Fruit fly (Drosophila melanogaster) whole organism, embryonic: Measurements from ENCODE around the gene Nab2.

Experiments
- ATbp ChIP-seq: fragments of 200-800 bp; sonication (Bioruptor generic); optimal IDR thresholded peaks from 2 replicates; lab custom pipeline; 2017; ENCODE audit warnings: missing biosample characterization, mild to moderate bottlenecking, missing genetic modification characterization, missing genetic modification reagents
- Ada2b ChIP-seq: fragments of 200-800 bp; sonication (Bioruptor generic); IDR thresholded peaks from 2 replicates; pipeline ENCODE4 v1.3.6; 2022; ENCODE audit warnings: missing biosample characterization, missing genetic modification characterization
- CG12769 ChIP-seq: fragments of 200-800 bp; sonication (Bioruptor generic); optimal IDR thresholded peaks from 2 replicates; lab custom pipeline; 2019; ENCODE audit warnings: missing biosample characterization, mild to moderate bottlenecking, missing genetic modification characterization, moderate library complexity
- CG13424 ChIP-seq: fragments of 200-800 bp; sonication (Bioruptor generic); optimal IDR thresholded peaks from 2 replicates; lab custom pipeline; 2019; ENCODE audit warnings: missing biosample characterization, mild to moderate bottlenecking, missing genetic modification characterization, moderate library complexity
- CG17328 ChIP-seq: fragments of 200-800 bp; sonication (Bioruptor generic); IDR thresholded peaks from 2 replicates; pipeline ENCODE4 v1.3.6; 2022; ENCODE audit warnings: missing biosample characterization, missing genetic modification characterization
- CG2116 ChIP-seq: fragments of 200-800 bp; sonication (Bioruptor generic); optimal IDR thresholded peaks from 3 replicates; lab custom pipeline; 2018; ENCODE audit warnings: missing biosample characterization, mild to moderate bottlenecking, missing genetic modification characterization
- CG2120 ChIP-seq: fragments of 200-800 bp; sonication (Bioruptor generic); optimal IDR thresholded peaks from 3 replicates; lab custom pipeline; 2016; ENCODE audit warnings: missing biosample characterization, missing genetic modification characterization
- CG2889 ChIP-seq: fragments of 200-800 bp; sonication (Bioruptor generic); IDR thresholded peaks from 3 replicates; pipeline ENCODE4 v1.3.6; 2022; ENCODE audit warnings: missing biosample characterization, missing genetic modification characterization
- CG30403 ChIP-seq: fragments of 200-800 bp; sonication (Bioruptor generic); optimal IDR thresholded peaks from 3 replicates; lab custom pipeline; 2016; ENCODE audit warnings: missing biosample characterization, missing genetic modification characterization
- CG31224 ChIP-seq: fragments of 200-800 bp; sonication (Bioruptor generic); IDR thresholded peaks from 2 replicates; pipeline ENCODE4 v1.3.6; 2022; ENCODE audit warnings: missing biosample characterization, missing genetic modification characterization
- CG32772 ChIP-seq: fragments of 200-800 bp; sonication (Bioruptor generic); IDR thresholded peaks from 2 replicates; pipeline ENCODE4 v1.3.6; 2022; ENCODE audit warnings: missing biosample characterization, missing genetic modification characterization
- CG33557 ChIP-seq: fragments of 200-800 bp; sonication (Bioruptor generic); optimal IDR thresholded peaks from 2 replicates; lab custom pipeline; 2019; ENCODE audit warnings: missing biosample characterization, mild to moderate bottlenecking, missing genetic modification characterization, moderate library complexity
- CG3407 ChIP-seq: fragments of 200-800 bp; sonication (Bioruptor generic); optimal IDR thresholded peaks from 2 replicates; lab custom pipeline; 2018; ENCODE audit warnings: missing biosample characterization, mild to moderate bottlenecking, missing genetic modification characterization
- CG3838 ChIP-seq: fragments of 200-800 bp; sonication (Bioruptor generic); optimal IDR thresholded peaks from 3 replicates; lab custom pipeline; 2016; ENCODE audit warnings: missing biosample characterization, missing genetic modification characterization
- CG43689 ChIP-seq: fragments of 200-800 bp; sonication (Bioruptor generic); IDR thresholded peaks from 2 replicates; pipeline ENCODE4 v1.3.6; 2022; ENCODE audit warnings: missing biosample characterization, missing genetic modification characterization
- CG5953 ChIP-seq: fragments of 200-800 bp; sonication (Bioruptor generic); IDR thresholded peaks from 2 replicates; pipeline ENCODE4 v1.3.6; 2022; ENCODE audit warnings: missing biosample characterization, missing genetic modification characterization
- CG6175 ChIP-seq: fragments of 200-800 bp; sonication (Bioruptor generic); IDR thresholded peaks from 3 replicates; pipeline ENCODE4 v1.3.6; 2022; ENCODE audit warnings: missing biosample characterization, missing genetic modification characterization
- CG6254 ChIP-seq: fragments of 200-800 bp; sonication (Bioruptor generic); optimal IDR thresholded peaks from 3 replicates; lab custom pipeline; 2017; ENCODE audit warnings: mild to moderate bottlenecking, missing biosample characterization, missing genetic modification reagents, missing genetic modification characterization
- CG6689 ChIP-seq: fragments of 200-800 bp; sonication (Bioruptor generic); IDR thresholded peaks from 2 replicates; pipeline ENCODE4 v1.3.6; 2022; ENCODE audit warnings: missing biosample characterization, missing genetic modification characterization
- CG7745 ChIP-seq: fragments of 200-800 bp; sonication (Bioruptor generic); optimal IDR thresholded peaks from 2 replicates; lab custom pipeline; 2018; ENCODE audit warnings: missing biosample characterization, mild to moderate bottlenecking, missing genetic modification characterization, moderate library complexity
- CG7839 ChIP-seq: fragments of 200-800 bp; sonication (Bioruptor generic); optimal IDR thresholded peaks from 3 replicates; lab custom pipeline; 2018; ENCODE audit warnings: missing biosample characterization, mild to moderate bottlenecking, missing genetic modification characterization, moderate library complexity
- CG8359 ChIP-seq: fragments of 200-800 bp; sonication (Bioruptor generic); optimal IDR thresholded peaks from 2 replicates; lab custom pipeline; 2017; ENCODE audit warnings: missing biosample characterization, mild to moderate bottlenecking, missing genetic modification characterization, borderline replicate concordance
- CrebB ChIP-seq: fragments of 200-800 bp; sonication (Bioruptor generic); optimal IDR thresholded peaks from 3 replicates; lab custom pipeline; 2018; ENCODE audit warnings: missing biosample characterization, mild to moderate bottlenecking, missing genetic modification characterization
- Dip2 ChIP-seq: fragments of 200-800 bp; sonication (Bioruptor generic); IDR thresholded peaks from 2 replicates; pipeline ENCODE4 v1.3.6; 2022; ENCODE audit warnings: missing biosample characterization, missing genetic modification characterization
- Ets97D ChIP-seq: fragments of 200-800 bp; sonication (Bioruptor generic); optimal IDR thresholded peaks from 3 replicates; lab custom pipeline; 2016; ENCODE audit warnings: missing biosample characterization, missing genetic modification characterization
- Fer1 ChIP-seq: fragments of 200-800 bp; sonication (Bioruptor generic); optimal IDR thresholded peaks from 2 replicates; lab custom pipeline; 2017; ENCODE audit warnings: missing biosample characterization, mild to moderate bottlenecking, missing genetic modification characterization
- Max ChIP-seq: fragments of 200-800 bp; sonication (Bioruptor generic); optimal IDR thresholded peaks from 2 replicates; lab custom pipeline; 2016; ENCODE audit warnings: missing biosample characterization, mild to moderate bottlenecking, missing genetic modification characterization
- Med ChIP-seq: fragments of 200-800 bp; sonication (Bioruptor generic); peaks from one replicate; lab custom pipeline; 2016; ENCODE audit warnings: missing biosample characterization, missing genetic modification characterization, mild to moderate bottlenecking, inconsistent platforms, moderate library complexity
- Oaz ChIP-seq: fragments of 200-800 bp; sonication (Bioruptor generic); IDR thresholded peaks from 2 replicates; pipeline ENCODE4 v1.3.6; 2022; ENCODE audit warnings: missing biosample characterization, missing genetic modification characterization
- Optix ChIP-seq: fragments of 200-800 bp; sonication (Bioruptor generic); IDR thresholded peaks from 3 replicates; pipeline ENCODE4 v1.3.6; 2022; ENCODE audit warnings: missing biosample characterization, missing genetic modification characterization
- Spps ChIP-seq: fragments of 200-800 bp; sonication (Bioruptor generic); optimal IDR thresholded peaks from 2 replicates; lab custom pipeline; 2018; ENCODE audit warnings: missing biosample characterization, mild to moderate bottlenecking, missing genetic modification characterization
- Stat92E ChIP-seq, 3 experiments: fragments of >200 bp in 2 of 3; fragments of 200-800 bp in 1 of 3; sonication (Bioruptor generic) in 1 of 3; optimal IDR thresholded peaks; 2 replicates each; lab custom pipeline; 2017 to 2019; ENCODE audit warnings: missing biosample characterization in 3 of 3, missing genetic modification characterization in 3 of 3, mild to moderate bottlenecking in 1 of 3, moderate library complexity in 1 of 3
- Usf ChIP-seq: fragments of 200-800 bp; sonication (Bioruptor generic); optimal IDR thresholded peaks from 2 replicates; lab custom pipeline; 2017; ENCODE audit warnings: missing genotype, missing biosample characterization, missing genetic modification characterization
- Vsx1 ChIP-seq: fragments of 200-800 bp; sonication (Bioruptor generic); optimal IDR thresholded peaks from 2 replicates; lab custom pipeline; 2017; ENCODE audit warnings: missing biosample characterization, mild to moderate bottlenecking, missing genetic modification characterization, missing genetic modification reagents
- amos ChIP-seq: fragments of 200-800 bp; sonication (Bioruptor generic); IDR thresholded peaks from 2 replicates; pipeline ENCODE4 v1.3.6; 2022; ENCODE audit warnings: missing biosample characterization, missing genetic modification characterization; ENCODE audit not compliant: partially characterized antibody
- chm ChIP-seq: fragments of 200-800 bp; sonication (Bioruptor generic); IDR thresholded peaks from 2 replicates; pipeline ENCODE4 v1.3.6; 2022; ENCODE audit warnings: missing biosample characterization, missing genetic modification characterization
- gfzf ChIP-seq: fragments of 200-800 bp; sonication (Bioruptor generic); optimal IDR thresholded peaks from 2 replicates; lab custom pipeline; 2016; ENCODE audit warnings: missing biosample characterization, mild to moderate bottlenecking, missing genetic modification characterization, moderate library complexity
- ken ChIP-seq: fragments of 200-800 bp; sonication (Bioruptor generic); IDR thresholded peaks from 3 replicates; pipeline ENCODE4 v1.3.6; 2022; ENCODE audit warnings: missing biosample characterization, missing genetic modification characterization
- klu ChIP-seq: fragments of 200-800 bp; sonication (Bioruptor generic); IDR thresholded peaks from 2 replicates; pipeline ENCODE4 v1.3.6; 2022; ENCODE audit warnings: missing biosample characterization, missing genetic modification characterization
- kni ChIP-seq: fragments of 200-800 bp; sonication (Bioruptor generic); optimal IDR thresholded peaks from 3 replicates; lab custom pipeline; 2017; ENCODE audit warnings: mild to moderate bottlenecking, missing biosample characterization, missing genetic modification reagents, missing genetic modification characterization
- lab ChIP-seq: fragments of 200-800 bp; sonication (Bioruptor generic); optimal IDR thresholded peaks from 3 replicates; lab custom pipeline; 2017; ENCODE audit warnings: missing biosample characterization, missing genetic modification characterization, mild to moderate bottlenecking, moderate library complexity, missing genetic modification reagents
- lov ChIP-seq, 2 experiments: fragments of 200-800 bp in 1 of 2; fragments of >200 bp in 1 of 2; sonication (Bioruptor generic) in 1 of 2; IDR thresholded peaks in 1 of 2; optimal IDR thresholded peaks in 1 of 2; 2 replicates in 1 of 2; 3 replicates in 1 of 2; pipeline versions ENCODE4 v1.3.6 to Lab custom; 2017 to 2022; ENCODE audit warnings: missing biosample characterization in 1 of 2, missing genetic modification characterization in 1 of 2
- ro ChIP-seq: fragments of 200-800 bp; sonication (Bioruptor generic); IDR thresholded peaks from 2 replicates; pipeline ENCODE4 v1.3.6; 2022; ENCODE audit warnings: missing biosample characterization, missing genetic modification characterization
- sens-2 ChIP-seq: fragments of 200-800 bp; sonication (Bioruptor generic); IDR thresholded peaks from 2 replicates; pipeline ENCODE4 v1.3.6; 2022; ENCODE audit warnings: missing biosample characterization, missing genetic modification characterization
- sna ChIP-seq: fragments of 200-800 bp; sonication (Bioruptor generic); IDR thresholded peaks from 2 replicates; pipeline ENCODE4 v1.3.6; 2022; ENCODE audit warnings: missing biosample characterization, missing genetic modification characterization; ENCODE audit not compliant: partially characterized antibody
- tll ChIP-seq, 2 experiments: fragments of 200-800 bp in 1 of 2; fragments of >200 bp in 1 of 2; sonication (Bioruptor generic) in 1 of 2; optimal IDR thresholded peaks; 2 replicates each; lab custom pipeline; 2017 to 2019; ENCODE audit warnings: missing biosample characterization in 2 of 2, missing genetic modification characterization in 2 of 2, mild to moderate bottlenecking in 1 of 2, moderate library complexity in 1 of 2
- ttk ChIP-seq: fragments of 200-800 bp; sonication (Bioruptor generic); IDR thresholded peaks from 2 replicates; pipeline ENCODE4 v2.1.2; 2022; ENCODE audit warnings: missing biosample characterization, missing genetic modification characterization
- unc-4 ChIP-seq: fragments of 200-800 bp; sonication (Bioruptor generic); IDR thresholded peaks from 2 replicates; pipeline ENCODE4 v1.3.6; 2022; ENCODE audit warnings: missing biosample characterization, missing genetic modification characterization; ENCODE audit not compliant: partially characterized antibody

Gene Nab2

dm6 chr3R:24289768-24290349 is 28.4 kb downstream of the Nab2 start, which contains the start of the genes CG34290 and Uck:
CG34290 (minus strand) TSS chr3R:24289818.
Uck (plus strand) TSS chr3R:24290172.
- 0 out of 2 replicates have a peak, but pooled peaks have one; percentile 14 for TF ChIP-seq CG32772 (GFP tag; lab: Robert Waterston, UW)
- peak; percentile 75 for TF ChIP-seq kni
- TF ChIP-seq lov (optimal IDR thresholded peaks at IDR 0.05; lab: Kevin White, UChicago): no peak
- TF ChIP-seq lov (GFP tag; IDR thresholded peaks at IDR 0.05; lab: Robert Waterston, UW): peak; percentile 62; the same call in 1 of the 3 replicates
- peak; percentile 44 for TF ChIP-seq ttk (GFP tag; lab: Robert Waterston, UW)
- no peak for TF ChIP-seq CG6175 (GFP tag; lab: Robert Waterston, UW)
- peak; percentile 51; the same call in 1 of the 2 replicates for TF ChIP-seq Oaz (GFP tag; lab: Robert Waterston, UW)
- TF ChIP-seq Fer1: peak; percentile 92
- TF ChIP-seq CG43689 (GFP tag; lab: Robert Waterston, UW): peak; percentile 64
- TF ChIP-seq CG8359 (GFP tag; lab: Kevin White, UChicago): peak; percentile 63
- peak; percentile 52 for TF ChIP-seq CG30403 (GFP tag; lab: Kevin White, UChicago)
- TF ChIP-seq CG31224 (GFP tag; lab: Robert Waterston, UW): no peak
- TF ChIP-seq CG33557 (GFP tag; lab: Kevin White, UChicago): peak; percentile 70
- peak; percentile 93 for TF ChIP-seq lab (GFP tag; lab: Kevin White, UChicago)
- peak; percentile 73 for TF ChIP-seq chm (GFP tag; lab: Robert Waterston, UW)
- no peak for TF ChIP-seq CG2889 (GFP tag; lab: Robert Waterston, UW)
- peak; percentile 41 for TF ChIP-seq CG6254
- peak; percentile 30 for TF ChIP-seq Spps (tag; lab: Kevin White, UChicago)
- TF ChIP-seq amos (GFP tag; lab: Robert Waterston, UW): peak; percentile 87
- peak; percentile 58 for TF ChIP-seq CG3407 (GFP tag; lab: Kevin White, UChicago)
- no peak for TF ChIP-seq ro (GFP tag; lab: Robert Waterston, UW)
- peak; percentile 63 for TF ChIP-seq CG13424 (tag; lab: Kevin White, UChicago)
- TF ChIP-seq unc-4 (GFP tag; lab: Robert Waterston, UW): peak; percentile 88
- TF ChIP-seq sna (GFP tag; lab: Robert Waterston, UW): peak; percentile 89
- peak; percentile 70; the same call in 1 of the 2 replicates for TF ChIP-seq CG17328 (GFP tag; lab: Robert Waterston, UW)
- peak; percentile 66; the same call in 2 of the 3 replicates for TF ChIP-seq ken (GFP tag; lab: Robert Waterston, UW)
- peak; percentile 53; the same call in 1 of the 3 replicates for TF ChIP-seq Optix
- peak; percentile 75 for TF ChIP-seq CG12769 (tag; lab: Kevin White, UChicago)
- no peak for TF ChIP-seq klu (GFP tag; lab: Robert Waterston, UW)
- peak; percentile 48; the same call in 1 of the 2 replicates for TF ChIP-seq CG5953 (GFP tag; lab: Robert Waterston, UW)
- TF ChIP-seq Ets97D (GFP tag; lab: Kevin White, UChicago): peak; percentile 99
- TF ChIP-seq Max (GFP tag; lab: Kevin White, UChicago): peak; percentile 69
- peak; percentile 38; the same call in 1 of the 2 replicates for TF ChIP-seq sens-2 (GFP tag; lab: Robert Waterston, UW)
- peak; percentile 66 for TF ChIP-seq CG7839 (tag; lab: Kevin White, UChicago)
- no peak for TF ChIP-seq CG7745 (tag; lab: Kevin White, UChicago)
- no peak for TF ChIP-seq Dip2 (GFP tag; lab: Robert Waterston, UW)
- no peak for TF ChIP-seq CG3838 (GFP tag; lab: Kevin White, UChicago)
- peak; percentile 33 for TF ChIP-seq gfzf
- TF ChIP-seq tll (GFP tag; optimal IDR thresholded peaks at IDR 0.05; lab: Kevin White, UChicago): no peak
- TF ChIP-seq ATbp (GFP tag; lab: Kevin White, UChicago): peak; percentile 63
- peak; percentile 97 for TF ChIP-seq Vsx1 (GFP tag; lab: Kevin White, UChicago)
- TF ChIP-seq CrebB (tag; lab: Kevin White, UChicago): peak; percentile 85
- peak in 1 of 3 experiments; percentile 48 for TF ChIP-seq Stat92E (GFP tag; optimal IDR thresholded peaks at IDR 0.05; lab: Kevin White, UChicago)
- TF ChIP-seq Usf: peak; percentile 6
- peak; percentile 53 for TF ChIP-seq CG6689 (GFP tag; lab: Robert Waterston, UW)
- peak; percentile 61 for TF ChIP-seq CG2120 (GFP tag; lab: Kevin White, UChicago)
- TF ChIP-seq Ada2b (GFP tag; lab: Robert Waterston, UW): peak; percentile 39; the same call in 1 of the 2 replicates
- TF ChIP-seq CG2116 (GFP tag; lab: Kevin White, UChicago): peak; percentile 95
- TF ChIP-seq Med: peak; percentile 97
